Worm (Caenorhabditis elegans): Measurements from ENCODE around the gene jamp-1.

Gene jamp-1

ce11 chrV:6053188-6053687, 2.2 kb upstream of the jamp-1 start, which contains the start of gene seip-1:
TSS of gene seip-1 (minus strand) at chrV:6053238.
- peak; percentile 65 for TF ChIP-seq mls-2 (tag; optimal IDR thresholded peaks at IDR 0.05)
- no peak for TF ChIP-seq nhr-76 (tag; optimal IDR thresholded peaks at IDR 0.05)
- peak; percentile 5 for TF ChIP-seq unc-120 (tag; optimal IDR thresholded peaks at IDR 0.05; ENCODE audit: poor library complexity, severe bottlenecking)
- TF ChIP-seq M03D4.4 (tag; optimal IDR thresholded peaks at IDR 0.05): no peak
- TF ChIP-seq elt-3 (tag; optimal IDR thresholded peaks at IDR 0.05): no peak
- TF ChIP-seq zip-8 (tag; optimal IDR thresholded peaks at IDR 0.05): no peak
- TF ChIP-seq nhr-12 (tag; optimal IDR thresholded peaks at IDR 0.05): no peak
- no peak for TF ChIP-seq drap-1 (GFP tag; optimal IDR thresholded peaks at IDR 0.05)
- no peak for TF ChIP-seq lin-32 (GFP tag; optimal IDR thresholded peaks at IDR 0.05)
- TF ChIP-seq ztf-11 (tag; optimal IDR thresholded peaks at IDR 0.05): no peak
- no peak for TF ChIP-seq bed-3 (GFP tag; optimal IDR thresholded peaks at IDR 0.05)
- no peak for TF ChIP-seq nhr-28 (tag; optimal IDR thresholded peaks at IDR 0.05)
- no peak for TF ChIP-seq cnd-1 (tag; optimal IDR thresholded peaks at IDR 0.05)
- no peak for TF ChIP-seq elt-1 (tag; optimal IDR thresholded peaks at IDR 0.05; ENCODE audit: borderline replicate concordance, insufficient read depth)
- TF ChIP-seq unc-39 (tag; optimal IDR thresholded peaks at IDR 0.05): no peak
- TF ChIP-seq ceh-39 (tag; optimal IDR thresholded peaks at IDR 0.05): peak; percentile 54
- TF ChIP-seq lin-13 (tag; optimal IDR thresholded peaks at IDR 0.05): peak; percentile 52
- TF ChIP-seq sptf-1 (tag; optimal IDR thresholded peaks at IDR 0.05): peak; percentile 28
- no peak for TF ChIP-seq flh-1 (GFP tag; optimal IDR thresholded peaks at IDR 0.05)
- TF ChIP-seq pha-4 (tag; optimal IDR thresholded peaks at IDR 0.05): peak; percentile 76
- TF ChIP-seq ceh-43 (GFP tag; optimal IDR thresholded peaks at IDR 0.05): no peak
- no peak for TF ChIP-seq blmp-1 (tag; optimal IDR thresholded peaks at IDR 0.05)
- TF ChIP-seq hlh-1 (tag; optimal IDR thresholded peaks at IDR 0.05): peak; percentile 46
- TF ChIP-seq nhr-2 (tag; optimal IDR thresholded peaks at IDR 0.05): no peak
- TF ChIP-seq snpc-4 (tag; optimal IDR thresholded peaks at IDR 0.05): no peak
- TF ChIP-seq nhr-237 (tag; optimal IDR thresholded peaks at IDR 0.05): peak; percentile 72
- TF ChIP-seq ceh-83 (GFP tag; optimal IDR thresholded peaks at IDR 0.05): no peak
- peak; percentile 91 for TF ChIP-seq mep-1 (tag; optimal IDR thresholded peaks at IDR 0.05)
- peak; percentile 82 for TF ChIP-seq unc-62 (GFP tag; optimal IDR thresholded peaks at IDR 0.05)
- TF ChIP-seq tbx-8 (GFP tag; optimal IDR thresholded peaks at IDR 0.05): no peak
- no peak for TF ChIP-seq sem-2 (GFP tag; optimal IDR thresholded peaks at IDR 0.05)
- TF ChIP-seq ces-1 (GFP tag; optimal IDR thresholded peaks at IDR 0.05): peak; percentile 80
- no peak for TF ChIP-seq ham-2 (GFP tag; optimal IDR thresholded peaks at IDR 0.05)
- no peak for TF ChIP-seq mab-5 (tag; optimal IDR thresholded peaks at IDR 0.05)
- TF ChIP-seq lsy-2 (tag; optimal IDR thresholded peaks at IDR 0.05): peak; percentile 68

- TF ChIP-seq nhr-28 (tag; optimal IDR thresholded peaks at IDR 0.05) (no peak), ham-2 (GFP tag; optimal IDR thresholded peaks at IDR 0.05) (no peak), lsy-2 (tag; optimal IDR thresholded peaks at IDR 0.05) (no peak), ztf-11 (tag; optimal IDR thresholded peaks at IDR 0.05) (no peak), sptf-1 (tag; optimal IDR thresholded peaks at IDR 0.05) (no peak), nhr-2 (tag; optimal IDR thresholded peaks at IDR 0.05) (no peak), zip-8 (tag; optimal IDR thresholded peaks at IDR 0.05) (no peak), mls-2 (tag; optimal IDR thresholded peaks at IDR 0.05) (no peak), ces-1 (GFP tag; optimal IDR thresholded peaks at IDR 0.05) (no peak), unc-39 (tag; optimal IDR thresholded peaks at IDR 0.05) (no peak), mep-1 (tag; optimal IDR thresholded peaks at IDR 0.05) (no peak), ceh-83 (GFP tag; optimal IDR thresholded peaks at IDR 0.05) (no peak), drap-1 (GFP tag; optimal IDR thresholded peaks at IDR 0.05) (no peak), flh-1 (GFP tag; optimal IDR thresholded peaks at IDR 0.05) (no peak)
Measured at ce11 chrV:6047818-6048217, 3.2 kb downstream of the jamp-1 start, which contains the start of gene pgap-3. TSS of gene pgap-3 (minus strand) at chrV:6047918.

- TF ChIP-seq nhr-76 (tag; optimal IDR thresholded peaks at IDR 0.05) (no peak), lsy-2 (tag; optimal IDR thresholded peaks at IDR 0.05) (no peak), blmp-1 (tag; optimal IDR thresholded peaks at IDR 0.05) (no peak), nhr-2 (tag; optimal IDR thresholded peaks at IDR 0.05) (no peak)
Measured at ce11 chrV:6044853-6045594, 6.0 kb downstream of the jamp-1 start, which contains the start of gene R01B10.3. TSS of gene R01B10.3 (minus strand) at chrV:6045129.
